Worm (Caenorhabditis elegans): ENCODE data around the gene srg-67.

Gene srg-67

DNA sequence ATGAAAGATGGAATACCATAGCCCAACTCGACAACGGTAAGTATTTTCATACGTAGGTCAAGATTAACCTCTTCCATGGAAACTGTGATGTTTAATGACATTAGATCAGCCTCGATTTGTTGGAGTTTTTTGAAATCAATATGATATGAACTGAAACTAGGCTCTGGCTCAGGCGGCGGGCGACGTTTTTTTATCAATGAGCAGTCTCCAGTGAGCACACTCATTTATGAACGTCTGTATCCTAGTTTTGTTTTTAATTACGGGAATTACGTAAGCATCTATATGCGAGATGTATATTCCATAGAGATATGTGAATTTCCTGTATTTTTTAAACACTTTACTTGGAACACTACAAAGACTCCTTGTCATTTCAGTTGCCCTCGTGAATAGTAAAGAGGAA lies at the start of gene srg-67:
srg-67 (minus strand) TSS at position 101 of the 400 bp plus-strand sequence.
- no peak for TF ChIP-seq pes-1 (GFP tag; IDR thresholded peaks at IDR 0.05)
- TF ChIP-seq hmg-4 (GFP tag; optimal IDR thresholded peaks at IDR 0.05) = no peak
- no peak for TF ChIP-seq tra-4 (tag; optimal IDR thresholded peaks at IDR 0.05)
- TF ChIP-seq F13C5.2 (tag; optimal IDR thresholded peaks at IDR 0.05) = no peak
- TF ChIP-seq scrt-1 (GFP tag; IDR thresholded peaks at IDR 0.05) = no peak
- TF ChIP-seq ceh-36 (tag; optimal IDR thresholded peaks at IDR 0.05) = no peak
- no peak for TF ChIP-seq ets-7 (tag; optimal IDR thresholded peaks at IDR 0.05)
- TF ChIP-seq ceh-13 (GFP tag; optimal IDR thresholded peaks at IDR 0.05) = no peak
- TF ChIP-seq ama-1 (optimal IDR thresholded peaks at IDR 0.05) = no peak

DNA sequence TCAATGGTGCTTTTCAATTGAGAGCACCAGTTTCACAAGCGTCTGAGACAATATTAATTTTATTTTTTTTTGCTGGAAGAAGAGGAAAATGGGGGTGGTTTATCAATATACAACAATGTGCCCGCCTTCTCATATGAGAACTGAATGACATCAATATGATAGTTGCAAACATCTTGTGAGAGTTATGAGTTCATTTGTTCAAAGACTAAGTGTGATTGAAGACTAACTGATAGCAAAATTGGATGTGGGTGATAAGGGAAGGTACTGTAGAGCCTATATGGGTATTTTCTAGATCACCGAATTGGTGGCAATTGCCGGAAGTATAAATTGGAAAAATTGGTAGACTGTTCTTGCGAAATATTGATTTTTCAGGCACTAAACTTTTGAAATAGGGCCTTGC lies 49.8 kb upstream of the srg-67 start:
- TF ChIP-seq F13C5.2 (tag; optimal IDR thresholded peaks at IDR 0.05) = no peak

DNA sequence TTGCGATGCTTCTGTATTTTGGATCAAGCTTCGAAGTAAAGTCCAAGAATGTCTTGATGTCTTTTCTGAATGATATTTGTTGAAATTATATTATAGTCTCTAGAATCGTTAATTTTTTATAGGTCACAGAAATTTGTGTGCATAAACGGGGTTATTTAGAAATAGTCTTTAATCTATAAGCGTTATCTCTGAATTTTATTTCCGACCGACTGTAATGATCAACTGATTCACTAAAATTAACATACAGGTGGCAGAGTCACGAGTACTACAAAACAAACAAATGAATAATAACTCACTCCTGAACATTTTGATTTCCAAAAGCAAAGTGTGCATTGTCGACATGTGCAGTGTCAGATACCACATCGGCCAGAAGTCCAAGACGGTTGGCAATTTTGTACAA lies 48.9 kb upstream of the srg-67 start:
- TF ChIP-seq B0310.2 (tag; optimal IDR thresholded peaks at IDR 0.05) (no peak), tbx-37 (GFP tag; conservative IDR thresholded peaks at IDR 0.05) (no peak), hmbx-1 (tag; optimal IDR thresholded peaks at IDR 0.05) (no peak), ceh-36 (tag; optimal IDR thresholded peaks at IDR 0.05) (no peak), sea-1 (GFP tag; conservative IDR thresholded peaks at IDR 0.05) (no peak), F13C5.2 (tag; optimal IDR thresholded peaks at IDR 0.05) (no peak), ceh-13 (GFP tag; optimal IDR thresholded peaks at IDR 0.05) (no peak), pes-1 (GFP tag; IDR thresholded peaks at IDR 0.05) (no peak), hnd-1 (tag; optimal IDR thresholded peaks at IDR 0.05) (no peak), scrt-1 (GFP tag; IDR thresholded peaks at IDR 0.05) (no peak), tbx-11 (GFP tag; IDR thresholded peaks at IDR 0.05) (no peak), flt-1 (GFP tag; IDR thresholded peaks at IDR 0.05) (no peak), aly-1 (tag; optimal IDR thresholded peaks at IDR 0.05) (no peak)

DNA sequence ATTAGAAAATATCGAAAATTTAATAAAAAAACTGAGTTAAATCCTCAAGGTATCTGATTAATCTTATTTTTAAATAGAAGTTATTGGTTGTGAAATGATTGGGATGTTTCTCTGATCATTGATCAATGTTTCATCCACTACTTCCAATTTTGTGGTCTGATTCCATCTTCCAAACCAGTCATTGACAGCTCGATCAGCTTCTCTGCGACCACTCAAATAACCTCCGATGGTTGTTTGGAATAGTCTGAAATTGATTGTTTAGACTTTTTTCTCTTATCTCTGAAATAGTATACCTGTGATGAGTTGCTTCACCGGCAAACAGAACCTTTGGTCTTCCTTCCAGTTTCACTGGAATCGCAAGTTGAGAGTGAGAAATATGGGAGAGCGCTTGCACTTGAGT lies 47.2 kb upstream of the srg-67 start:
- no peak for TF ChIP-seq aly-1 (tag; optimal IDR thresholded peaks at IDR 0.05)
- no peak for TF ChIP-seq pes-1 (GFP tag; IDR thresholded peaks at IDR 0.05)
- no peak for TF ChIP-seq ets-7 (tag; optimal IDR thresholded peaks at IDR 0.05)
- TF ChIP-seq tra-4 (tag; optimal IDR thresholded peaks at IDR 0.05) = no peak
- TF ChIP-seq hmbx-1 (tag; optimal IDR thresholded peaks at IDR 0.05) = no peak
- no peak for TF ChIP-seq B0310.2 (tag; optimal IDR thresholded peaks at IDR 0.05)
- TF ChIP-seq tbx-11 (GFP tag; IDR thresholded peaks at IDR 0.05) = no peak
- TF ChIP-seq F13C5.2 (tag; optimal IDR thresholded peaks at IDR 0.05) = no peak
- TF ChIP-seq flt-1 (GFP tag; IDR thresholded peaks at IDR 0.05) = no peak
- TF ChIP-seq scrt-1 (GFP tag; IDR thresholded peaks at IDR 0.05) = no peak
- no peak for TF ChIP-seq sea-1 (GFP tag; conservative IDR thresholded peaks at IDR 0.05)
- no peak for TF ChIP-seq tbx-37 (GFP tag; conservative IDR thresholded peaks at IDR 0.05)
- no peak for TF ChIP-seq ama-1 (optimal IDR thresholded peaks at IDR 0.05)
- no peak for TF ChIP-seq ceh-13 (GFP tag; optimal IDR thresholded peaks at IDR 0.05)
- no peak for TF ChIP-seq ceh-36 (tag; optimal IDR thresholded peaks at IDR 0.05)
- no peak for TF ChIP-seq hnd-1 (tag; optimal IDR thresholded peaks at IDR 0.05)

DNA sequence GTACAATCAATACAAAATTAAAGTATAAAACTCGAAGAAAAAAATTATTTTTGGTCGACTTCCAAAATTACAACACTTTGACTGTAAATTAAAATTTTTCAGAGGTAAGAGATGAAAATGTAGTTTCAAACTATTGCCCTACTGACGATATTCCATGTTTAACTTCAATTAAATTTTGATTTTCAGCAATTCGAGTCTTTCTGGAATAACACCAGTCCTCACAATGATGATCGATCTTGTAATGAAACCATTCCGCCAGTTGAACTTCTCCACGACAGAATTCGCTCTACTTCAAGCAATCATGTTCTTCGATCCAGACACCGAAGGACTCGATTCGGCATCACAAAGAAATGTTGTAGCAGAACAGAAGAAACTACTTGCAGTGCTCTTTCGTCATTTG lies 46.3 kb upstream of the srg-67 start:
- no peak for TF ChIP-seq ceh-36 (tag; optimal IDR thresholded peaks at IDR 0.05)
- no peak for TF ChIP-seq hmbx-1 (tag; optimal IDR thresholded peaks at IDR 0.05)
- TF ChIP-seq hnd-1 (tag; optimal IDR thresholded peaks at IDR 0.05) = no peak
- TF ChIP-seq aly-1 (tag; optimal IDR thresholded peaks at IDR 0.05) = no peak
- no peak for TF ChIP-seq F13C5.2 (tag; optimal IDR thresholded peaks at IDR 0.05)
- no peak for TF ChIP-seq flt-1 (GFP tag; IDR thresholded peaks at IDR 0.05)
- TF ChIP-seq ama-1 (optimal IDR thresholded peaks at IDR 0.05) = no peak
- TF ChIP-seq hmg-4 (GFP tag; optimal IDR thresholded peaks at IDR 0.05) = no peak
- no peak for TF ChIP-seq tbx-37 (GFP tag; conservative IDR thresholded peaks at IDR 0.05)
- no peak for TF ChIP-seq tra-4 (tag; optimal IDR thresholded peaks at IDR 0.05)
- no peak for TF ChIP-seq B0310.2 (tag; optimal IDR thresholded peaks at IDR 0.05)

DNA sequence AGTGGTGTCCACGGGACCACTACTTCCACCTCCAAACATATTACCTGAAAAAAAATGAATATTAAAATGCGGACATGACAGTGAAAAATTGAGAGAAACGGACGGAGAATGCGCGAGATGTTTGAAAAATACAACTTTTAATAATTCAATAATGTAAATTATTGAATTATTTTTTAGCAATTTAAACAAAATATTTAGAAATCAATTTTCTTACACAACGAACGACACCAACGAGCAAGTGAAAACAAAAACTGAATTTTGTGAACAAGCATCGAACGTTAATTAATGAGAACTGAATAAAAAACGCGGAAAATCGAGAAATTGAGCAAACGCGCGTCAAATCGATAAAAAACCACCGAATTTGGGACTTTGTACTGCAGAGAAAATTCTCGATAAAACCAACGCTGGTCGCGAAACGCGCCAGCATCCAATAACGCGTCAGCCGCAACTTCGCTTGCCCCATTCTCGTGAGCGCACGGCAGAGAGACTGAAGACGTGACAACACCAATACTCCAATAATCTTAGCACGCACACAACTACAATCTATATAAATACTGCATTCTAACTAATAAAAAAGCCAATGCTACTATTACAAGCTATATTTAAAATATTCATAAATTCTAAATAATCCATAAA lies 42.1 kb upstream of the srg-67 start, which contains the start of the genes dnj-19 and nhr-47:
dnj-19 (minus strand) TSS at position 51 of the 636 bp plus-strand sequence.
nhr-47 (plus strand) TSS at position 447 of the 636 bp plus-strand sequence.
- TF ChIP-seq ets-7 (tag; optimal IDR thresholded peaks at IDR 0.05) (no peak), ceh-36 (tag; optimal IDR thresholded peaks at IDR 0.05) (peak; percentile 15), F13C5.2 (tag; optimal IDR thresholded peaks at IDR 0.05) (peak; percentile 78), hmbx-1 (tag; optimal IDR thresholded peaks at IDR 0.05) (no peak), sea-1 (GFP tag; conservative IDR thresholded peaks at IDR 0.05) (0 out of 2 replicates have a peak, but pooled peaks have one; percentile 9), ceh-13 (GFP tag; optimal IDR thresholded peaks at IDR 0.05) (no peak), aly-1 (tag; optimal IDR thresholded peaks at IDR 0.05) (no peak), scrt-1 (GFP tag; IDR thresholded peaks at IDR 0.05) (0 out of 2 replicates have a peak, but pooled peaks have one; percentile 34), hnd-1 (tag; optimal IDR thresholded peaks at IDR 0.05) (no peak), pes-1 (GFP tag; IDR thresholded peaks at IDR 0.05) (peak; percentile 67), hmg-4 (GFP tag; optimal IDR thresholded peaks at IDR 0.05) (peak; percentile 67), B0310.2 (tag; optimal IDR thresholded peaks at IDR 0.05) (no peak), flt-1 (GFP tag; IDR thresholded peaks at IDR 0.05) (peak; percentile 49; the same call in 1 of the 2 replicates), tbx-37 (GFP tag; conservative IDR thresholded peaks at IDR 0.05) (peak; percentile 66; the same call in 1 of the 2 replicates), tbx-11 (GFP tag; IDR thresholded peaks at IDR 0.05) (peak; percentile 47; the same call in 1 of the 2 replicates), ama-1 (optimal IDR thresholded peaks at IDR 0.05) (no peak), tra-4 (tag; optimal IDR thresholded peaks at IDR 0.05) (peak; percentile 9)

DNA sequence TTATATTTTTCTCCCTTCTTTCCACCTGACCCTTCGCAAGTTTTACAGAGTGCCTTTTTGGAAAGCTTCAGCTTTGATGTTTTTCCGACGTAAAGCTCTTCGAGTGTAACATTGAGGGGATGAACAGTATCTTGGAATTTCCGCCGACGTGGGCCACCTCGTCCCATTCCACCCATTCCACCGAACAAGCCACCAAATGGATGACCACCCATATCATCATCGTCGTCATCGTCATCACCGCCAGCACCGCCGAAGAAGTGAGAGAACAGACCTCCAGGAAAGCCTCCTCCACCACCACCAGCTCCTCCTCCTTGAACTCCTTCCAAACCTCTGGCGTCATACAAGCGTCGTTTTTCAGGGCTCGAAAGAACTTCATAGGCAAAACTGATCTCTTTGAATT lies 41.5 kb upstream of the srg-67 start:
- TF ChIP-seq tra-4 (tag; optimal IDR thresholded peaks at IDR 0.05) (no peak), sea-1 (GFP tag; conservative IDR thresholded peaks at IDR 0.05) (no peak), B0310.2 (tag; optimal IDR thresholded peaks at IDR 0.05) (no peak), tbx-11 (GFP tag; IDR thresholded peaks at IDR 0.05) (no peak), flt-1 (GFP tag; IDR thresholded peaks at IDR 0.05) (no peak), ceh-36 (tag; optimal IDR thresholded peaks at IDR 0.05) (no peak), aly-1 (tag; optimal IDR thresholded peaks at IDR 0.05) (no peak), hmg-4 (GFP tag; optimal IDR thresholded peaks at IDR 0.05) (no peak), hmbx-1 (tag; optimal IDR thresholded peaks at IDR 0.05) (no peak), pes-1 (GFP tag; IDR thresholded peaks at IDR 0.05) (no peak), hnd-1 (tag; optimal IDR thresholded peaks at IDR 0.05) (no peak), tbx-37 (GFP tag; conservative IDR thresholded peaks at IDR 0.05) (no peak), ceh-13 (GFP tag; optimal IDR thresholded peaks at IDR 0.05) (no peak), scrt-1 (GFP tag; IDR thresholded peaks at IDR 0.05) (no peak), ama-1 (optimal IDR thresholded peaks at IDR 0.05) (no peak), ets-7 (tag; optimal IDR thresholded peaks at IDR 0.05) (no peak), F13C5.2 (tag; optimal IDR thresholded peaks at IDR 0.05) (no peak)

All from whole organism, early embryonic.